Comparison of ENCODE assay signal across 1 fruit fly cellular context in the genomic region with DNA sequence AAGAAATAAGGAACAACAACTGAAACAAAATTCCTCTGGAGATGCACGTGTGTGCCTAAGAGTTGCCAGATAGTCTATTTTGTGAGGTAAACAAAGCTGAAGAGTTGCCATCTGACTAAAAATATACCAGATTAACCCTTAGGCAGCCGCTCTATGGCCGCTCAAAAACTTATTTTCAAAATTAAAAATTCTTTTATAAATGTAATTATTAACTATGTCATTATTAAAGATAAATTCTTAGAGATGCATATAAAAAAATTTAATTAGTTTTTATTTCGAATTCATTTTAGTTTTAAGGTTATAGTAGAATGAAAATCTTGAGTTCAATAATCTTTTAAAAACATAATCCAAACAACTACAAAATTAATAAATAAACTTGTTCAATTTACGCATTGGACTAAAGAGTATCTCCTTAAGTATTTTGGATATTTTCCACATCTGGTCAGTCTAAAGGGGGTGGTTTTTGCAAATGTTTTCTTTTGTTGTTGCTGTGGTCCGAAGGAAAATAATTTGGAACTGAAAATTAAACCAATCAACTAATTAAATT.
TF ChIP-seq lines count a peak whose summit lies in the region.

Gene Tmx3 (plus strand): TSS at position 442 of the 547 bp plus-strand sequence.

TF ChIP-seq in whole organism, embryonic, 481 proteins besides CTCF, POLR2A, EP300 and RAD21 (continued from another document and continues in another):
- TF ChIP-seq mld (GFP tag; IDR thresholded peaks at IDR 0.05; lab: Robert Waterston, UW; ENCODE audit: partially characterized antibody) (no peak), stc (GFP tag; IDR thresholded peaks at IDR 0.05; lab: Robert Waterston, UW) (peak; percentile 92), fd64A (GFP tag; optimal IDR thresholded peaks at IDR 0.05; lab: Kevin White, UChicago) (no peak), lola (GFP tag; optimal IDR thresholded peaks at IDR 0.05; lab: Kevin White, UChicago) (peak in 1 of 3 experiments; percentile 91), CG7928 (GFP tag; optimal IDR thresholded peaks at IDR 0.05; lab: Kevin White, UChicago) (peak; percentile 33), CG2129 (GFP tag; IDR thresholded peaks at IDR 0.05; lab: Robert Waterston, UW; ENCODE audit: partially characterized antibody) (no peak), dpn (GFP tag; optimal IDR thresholded peaks at IDR 0.05; lab: Kevin White, UChicago) (peak; percentile 66 to 90), al (GFP tag; IDR thresholded peaks at IDR 0.05; lab: Robert Waterston, UW) (peak; percentile 90), Blimp-1 (GFP tag; optimal IDR thresholded peaks at IDR 0.05; lab: Kevin White, UChicago) (peak; percentile 85), CG1792 (GFP tag; optimal IDR thresholded peaks at IDR 0.05; lab: Kevin White, UChicago) (peak; percentile 12), Xrp1 (GFP tag; IDR thresholded peaks at IDR 0.05; lab: Robert Waterston, UW) (peak; percentile 90), Sry-δ (GFP tag; optimal IDR thresholded peaks at IDR 0.05; lab: Kevin White, UChicago) (peak; percentile 26), ERR (GFP tag; optimal IDR thresholded peaks at IDR 0.05; lab: Kevin White, UChicago) (no peak), nerfin-1 (tag; optimal IDR thresholded peaks at IDR 0.05; lab: Kevin White, UChicago) (peak; percentile 95), ci (GFP tag; IDR thresholded peaks at IDR 0.05; lab: Robert Waterston, UW) (peak; percentile 93), Ada2b (GFP tag; IDR thresholded peaks at IDR 0.05; lab: Robert Waterston, UW) (peak; percentile 68), yki (optimal IDR thresholded peaks at IDR 0.05; lab: Kevin White, UChicago) (no peak), Bteb2 (GFP tag; optimal IDR thresholded peaks at IDR 0.05; lab: Kevin White, UChicago) (peak; percentile 48), CG14014 (GFP tag; IDR thresholded peaks at IDR 0.05; lab: Robert Waterston, UW) (peak; percentile 92), Ets97D (GFP tag; optimal IDR thresholded peaks at IDR 0.05; lab: Kevin White, UChicago) (peak; percentile 62), z (GFP tag; IDR thresholded peaks at IDR 0.05; lab: Robert Waterston, UW) (no peak), fd102C (GFP tag; optimal IDR thresholded peaks at IDR 0.05; lab: Kevin White, UChicago) (no peak), HmgZ (tag; optimal IDR thresholded peaks at IDR 0.05; lab: Kevin White, UChicago) (peak; percentile 78), CG12155 (GFP tag; optimal IDR thresholded peaks at IDR 0.05; lab: Kevin White, UChicago) (peak; percentile 87), CG10543 (GFP tag; optimal IDR thresholded peaks at IDR 0.05; lab: Kevin White, UChicago) (no peak), CG4730 (GFP tag; IDR thresholded peaks at IDR 0.05; lab: Robert Waterston, UW) (peak; percentile 88), CG31365 (tag; optimal IDR thresholded peaks at IDR 0.05; lab: Kevin White, UChicago) (no peak), Lim3 (GFP tag; IDR thresholded peaks at IDR 0.05; lab: Robert Waterston, UW) (0 out of 2 replicates have a peak, but pooled peaks have one; percentile 32), E2f1 (GFP tag; IDR thresholded peaks at IDR 0.05; lab: Robert Waterston, UW) (peak; percentile 92), twi (tag; optimal IDR thresholded peaks at IDR 0.05; lab: Kevin White, UChicago) (no peak), Taf1 (GFP tag; IDR thresholded peaks at IDR 0.05; lab: Robert Waterston, UW) (peak; percentile 79), CG3847 (GFP tag; IDR thresholded peaks at IDR 0.05; lab: Robert Waterston, UW) (peak; percentile 94), Sox102F (GFP tag; optimal IDR thresholded peaks at IDR 0.05; lab: Kevin White, UChicago) (peak; percentile 92), Oaz (GFP tag; IDR thresholded peaks at IDR 0.05; lab: Robert Waterston, UW) (peak; percentile 76), CG15514 (GFP tag; optimal IDR thresholded peaks at IDR 0.05; lab: Kevin White, UChicago) (peak; percentile 69), maf-S (GFP tag; optimal IDR thresholded peaks at IDR 0.05; lab: Kevin White, UChicago) (peak; percentile 49), fru (optimal IDR thresholded peaks at IDR 0.05; lab: Kevin White, UChicago) (no peak), CG8290 (GFP tag; optimal IDR thresholded peaks at IDR 0.05; lab: Kevin White, UChicago) (peak; percentile 83), CG8290 (tag; optimal IDR thresholded peaks at IDR 0.05; lab: Kevin White, UChicago) (peak in 1 of 2 experiments; percentile 19), fd3F (GFP tag; optimal IDR thresholded peaks at IDR 0.05; lab: Kevin White, UChicago) (peak; percentile 86), CG32532 (GFP tag; IDR thresholded peaks at IDR 0.05; lab: Robert Waterston, UW) (peak; percentile 96), cad (GFP tag; optimal IDR thresholded peaks at IDR 0.05; lab: Kevin White, UChicago) (no peak), slbo (GFP tag; IDR thresholded peaks at IDR 0.05; lab: Robert Waterston, UW) (peak; percentile 96), CG16813 (GFP tag; IDR thresholded peaks at IDR 0.05; lab: Robert Waterston, UW; ENCODE audit: partially characterized antibody) (no peak), C15 (GFP tag; IDR thresholded peaks at IDR 0.05; lab: Robert Waterston, UW) (peak; percentile 76; the same call in 2 of the 3 replicates), pita (GFP tag; optimal IDR thresholded peaks at IDR 0.05; lab: Kevin White, UChicago) (no peak), CG7357 (GFP tag; IDR thresholded peaks at IDR 0.05; lab: Robert Waterston, UW) (peak; percentile 77), CG15073 (GFP tag; optimal IDR thresholded peaks at IDR 0.05; lab: Kevin White, UChicago) (peak; percentile 42), CG2889 (GFP tag; IDR thresholded peaks at IDR 0.05; lab: Robert Waterston, UW) (peak; percentile 77), CG11695 (GFP tag; IDR thresholded peaks at IDR 0.05; lab: Robert Waterston, UW) (peak; percentile 88), CG3281 (GFP tag; optimal IDR thresholded peaks at IDR 0.05; lab: Kevin White, UChicago) (peak; percentile 74), H2.0 (GFP tag; IDR thresholded peaks at IDR 0.05; lab: Robert Waterston, UW) (peak; percentile 94), danr (GFP tag; IDR thresholded peaks at IDR 0.05; lab: Robert Waterston, UW) (peak; percentile 77), usp (GFP tag; optimal IDR thresholded peaks at IDR 0.05; lab: Kevin White, UChicago) (no peak), wor (GFP tag; IDR thresholded peaks at IDR 0.05; lab: Robert Waterston, UW) (peak; percentile 79), sens (GFP tag; lab: Kevin White, UChicago) (peak; percentile 92), CG17829 (tag; optimal IDR thresholded peaks at IDR 0.05; lab: Kevin White, UChicago) (peak; percentile 90), amos (GFP tag; IDR thresholded peaks at IDR 0.05; lab: Robert Waterston, UW; ENCODE audit: partially characterized antibody) (no peak), Neu2 (GFP tag; optimal IDR thresholded peaks at IDR 0.05; lab: Kevin White, UChicago; ENCODE audit: borderline replicate concordance) (no peak), ewg (GFP tag; optimal IDR thresholded peaks at IDR 0.05; lab: Kevin White, UChicago) (peak; percentile 70), CG10147 (GFP tag; optimal IDR thresholded peaks at IDR 0.05; lab: Kevin White, UChicago) (peak; percentile 88), vfl (GFP tag; optimal IDR thresholded peaks at IDR 0.05; lab: Kevin White, UChicago) (peak; percentile 49), ems (GFP tag; optimal IDR thresholded peaks at IDR 0.05; lab: Kevin White, UChicago) (peak; percentile 57), CG8765 (GFP tag; IDR thresholded peaks at IDR 0.05; lab: Robert Waterston, UW) (peak; percentile 77), CG7987 (GFP tag; optimal IDR thresholded peaks at IDR 0.05; lab: Kevin White, UChicago) (no peak), ab (GFP tag; optimal IDR thresholded peaks at IDR 0.05; lab: Kevin White, UChicago) (no peak), CG12219 (GFP tag; optimal IDR thresholded peaks at IDR 0.05; lab: Kevin White, UChicago) (no peak), odd (GFP tag; optimal IDR thresholded peaks at IDR 0.05; lab: Kevin White, UChicago) (no peak), CG6175 (GFP tag; IDR thresholded peaks at IDR 0.05; lab: Robert Waterston, UW) (peak; percentile 65; the same call in 2 of the 3 replicates), Poxn (GFP tag; IDR thresholded peaks at IDR 0.05; lab: Robert Waterston, UW) (peak; percentile 79), CG3065 (GFP tag; optimal IDR thresholded peaks at IDR 0.05; lab: Kevin White, UChicago) (peak; percentile 82), zfh2 (GFP tag; optimal IDR thresholded peaks at IDR 0.05; lab: Kevin White, UChicago) (peak; percentile 74), tio (GFP tag; optimal IDR thresholded peaks at IDR 0.05; lab: Kevin White, UChicago) (peak; percentile 91), CG7786 (GFP tag; optimal IDR thresholded peaks at IDR 0.05; lab: Kevin White, UChicago) (peak; percentile 38), CG13424 (tag; optimal IDR thresholded peaks at IDR 0.05; lab: Kevin White, UChicago) (peak; percentile 92), CG18262 (tag; optimal IDR thresholded peaks at IDR 0.05; lab: Kevin White, UChicago) (peak; percentile 91), pzg (GFP tag; optimal IDR thresholded peaks at IDR 0.05; lab: Kevin White, UChicago) (peak; percentile 53), bbx (GFP tag; IDR thresholded peaks at IDR 0.05; lab: Robert Waterston, UW; ENCODE audit: partially characterized antibody) (no peak), Atf-2 (GFP tag; optimal IDR thresholded peaks at IDR 0.05; lab: Kevin White, UChicago) (peak; percentile 47), CG2202 (tag; optimal IDR thresholded peaks at IDR 0.05; lab: Kevin White, UChicago) (peak; percentile 61), CG30020 (tag; optimal IDR thresholded peaks at IDR 0.05; lab: Kevin White, UChicago) (peak; percentile 76), MBD-R2 (GFP tag; IDR thresholded peaks at IDR 0.05; lab: Robert Waterston, UW) (peak; percentile 94), hb (GFP tag; IDR thresholded peaks at IDR 0.05; lab: Robert Waterston, UW; ENCODE audit: partially characterized antibody) (no peak), CG1603 (tag; optimal IDR thresholded peaks at IDR 0.05; lab: Kevin White, UChicago) (peak; percentile 38), CG10654 (GFP tag; optimal IDR thresholded peaks at IDR 0.05; lab: Kevin White, UChicago) (peak; percentile 87), B-H1 (GFP tag; IDR thresholded peaks at IDR 0.05; lab: Robert Waterston, UW) (peak; percentile 89), scrt (GFP tag; optimal IDR thresholded peaks at IDR 0.05; lab: Kevin White, UChicago) (peak; percentile 67), dimm (GFP tag; IDR thresholded peaks at IDR 0.05; lab: Robert Waterston, UW) (peak; percentile 84), zen (tag; optimal IDR thresholded peaks at IDR 0.05; lab: Kevin White, UChicago) (peak; percentile 89), nerfin-2 (GFP tag; IDR thresholded peaks at IDR 0.05; lab: Robert Waterston, UW; ENCODE audit: partially characterized antibody) (no peak), CG14965 (GFP tag; optimal IDR thresholded peaks at IDR 0.05; lab: Kevin White, UChicago; ENCODE audit: borderline replicate concordance) (no peak), pfk (GFP tag; optimal IDR thresholded peaks at IDR 0.05; lab: Kevin White, UChicago) (no peak), CG11504 (tag; optimal IDR thresholded peaks at IDR 0.05; lab: Kevin White, UChicago) (peak; percentile 91), seq (GFP tag; IDR thresholded peaks at IDR 0.05; lab: Robert Waterston, UW) (peak; percentile 58), sima (GFP tag; optimal IDR thresholded peaks at IDR 0.05; lab: Kevin White, UChicago) (no peak), CG12391 (tag; optimal IDR thresholded peaks at IDR 0.05; lab: Kevin White, UChicago) (peak; percentile 96), Scr (GFP tag; IDR thresholded peaks at IDR 0.05; lab: Robert Waterston, UW; ENCODE audit: partially characterized antibody) (no peak), aop (GFP tag; IDR thresholded peaks at IDR 0.05; lab: Robert Waterston, UW) (peak; percentile 85), CG13624 (GFP tag; optimal IDR thresholded peaks at IDR 0.05; lab: Kevin White, UChicago) (peak; percentile 56), trh (GFP tag; optimal IDR thresholded peaks at IDR 0.05; lab: Kevin White, UChicago) (peak; percentile 77), CG42726 (GFP tag; IDR thresholded peaks at IDR 0.05; lab: Robert Waterston, UW; ENCODE audit: partially characterized antibody) (no peak), schlank (tag; optimal IDR thresholded peaks at IDR 0.05; lab: Kevin White, UChicago) (peak; percentile 27), CG13123 (GFP tag; optimal IDR thresholded peaks at IDR 0.05; lab: Kevin White, UChicago) (peak; percentile 79), Xbp1 (GFP tag; optimal IDR thresholded peaks at IDR 0.05; lab: Kevin White, UChicago) (peak; percentile 93), D19A (tag; optimal IDR thresholded peaks at IDR 0.05; lab: Kevin White, UChicago) (peak; percentile 89), CG30431 (GFP tag; optimal IDR thresholded peaks at IDR 0.05; lab: Kevin White, UChicago) (peak; percentile 66), chm (GFP tag; IDR thresholded peaks at IDR 0.05; lab: Robert Waterston, UW) (no peak), Jarid2 (GFP tag; optimal IDR thresholded peaks at IDR 0.05; lab: Kevin White, UChicago) (no peak), sna (GFP tag; IDR thresholded peaks at IDR 0.05; lab: Robert Waterston, UW; ENCODE audit: partially characterized antibody) (no peak), GATAe (GFP tag; conservative IDR thresholded peaks at IDR 0.05; lab: Robert Waterston, UW) (peak; percentile 42), Hr3 (GFP tag; optimal IDR thresholded peaks at IDR 0.05; lab: Kevin White, UChicago) (peak; percentile 93), CG9876 (GFP tag; optimal IDR thresholded peaks at IDR 0.05; lab: Kevin White, UChicago) (no peak), Hey (tag; optimal IDR thresholded peaks at IDR 0.05; lab: Kevin White, UChicago) (no peak), prd (optimal IDR thresholded peaks at IDR 0.05; lab: Kevin White, UChicago) (no peak), prd (GFP tag; IDR thresholded peaks at IDR 0.05; lab: Robert Waterston, UW) (peak; percentile 96), zen2 (GFP tag; IDR thresholded peaks at IDR 0.05; lab: Robert Waterston, UW; ENCODE audit: partially characterized antibody) (no peak), vnd (GFP tag; IDR thresholded peaks at IDR 0.05; lab: Robert Waterston, UW; ENCODE audit: partially characterized antibody) (no peak), grau (tag; optimal IDR thresholded peaks at IDR 0.05; lab: Kevin White, UChicago) (peak; percentile 91), pros (GFP tag; optimal IDR thresholded peaks at IDR 0.05; lab: Kevin White, UChicago) (no peak), pan (optimal IDR thresholded peaks at IDR 0.05; lab: Kevin White, UChicago) (no peak), pan (GFP tag; optimal IDR thresholded peaks at IDR 0.05 in 1 of 2, IDR thresholded peaks at IDR 0.05 in 1 of 2) (peak in 1 of 2 experiments; percentile 95), Awh (GFP tag; IDR thresholded peaks at IDR 0.05; lab: Robert Waterston, UW) (peak; percentile 88), CG4854 (GFP tag; optimal IDR thresholded peaks at IDR 0.05; lab: Kevin White, UChicago) (peak; percentile 50), YL-1 (GFP tag; optimal IDR thresholded peaks at IDR 0.05; lab: Kevin White, UChicago) (peak; percentile 84)
